Worm (Caenorhabditis elegans): ENCODE results near the gene dim-1.

Gene dim-1

ce11 chrX:8086725-8087641 lies 29.0 kb upstream of the dim-1 start (continued):
- TF ChIP-seq lim-7 (GFP tag; IDR thresholded peaks at IDR 0.05) (no peak), unc-62 (GFP tag; optimal IDR thresholded peaks at IDR 0.05 in 1 of 2) (peak in 1 of 2 experiments; percentile 54), unc-62 (tag; optimal IDR thresholded peaks at IDR 0.05) (no peak), daf-19 (GFP tag; conservative IDR thresholded peaks at IDR 0.05) (no peak), spr-1 (tag; optimal IDR thresholded peaks at IDR 0.05) (no peak), cey-2 (tag; optimal IDR thresholded peaks at IDR 0.05; ENCODE audit: borderline replicate concordance, insufficient read depth) (no peak), lin-29 (GFP tag; IDR thresholded peaks at IDR 0.05) (no peak), ceh-62 (tag; optimal IDR thresholded peaks at IDR 0.05) (no peak), zip-11 (GFP tag; IDR thresholded peaks at IDR 0.05) (no peak), zfp-3 (GFP tag; conservative IDR thresholded peaks at IDR 0.05) (peak; percentile 89; the same call in 1 of the 2 replicates), T20F7.1 (GFP tag; optimal IDR thresholded peaks at IDR 0.05) (peak; percentile 2), ceh-32 (tag; optimal IDR thresholded peaks at IDR 0.05; ENCODE audit: poor library complexity) (no peak), nhr-28 (tag; optimal IDR thresholded peaks at IDR 0.05) (peak; percentile 16), tag-97 (GFP tag; IDR thresholded peaks at IDR 0.05) (no peak), F44E2.7 (GFP tag; IDR thresholded peaks at IDR 0.05) (no peak)

ce11 chrX:8086450-8086724 lies 28.4 kb upstream of the dim-1 start, which contains the start of gene dao-3:
dao-3 (minus strand) TSS chrX:8086550.
- TF ChIP-seq daf-12 (tag; optimal IDR thresholded peaks at IDR 0.05) (no peak), daf-19 (GFP tag; conservative IDR thresholded peaks at IDR 0.05) (no peak), Y75B8A.6 (GFP tag; IDR thresholded peaks at IDR 0.05) (no peak), T20F7.1 (GFP tag; optimal IDR thresholded peaks at IDR 0.05) (no peak), snpc-4 (tag; optimal IDR thresholded peaks at IDR 0.05) (no peak), nhr-41 (GFP tag; IDR thresholded peaks at IDR 0.05) (no peak), ZK337.2 (GFP tag; IDR thresholded peaks at IDR 0.05) (no peak), zip-2 (tag; optimal IDR thresholded peaks at IDR 0.05) (no peak), aly-2 (tag; optimal IDR thresholded peaks at IDR 0.05) (no peak), ceh-20 (GFP tag; IDR thresholded peaks at IDR 0.05) (no peak), snpc-1.2 (GFP tag; IDR thresholded peaks at IDR 0.05) (no peak), pqm-1 (tag; optimal IDR thresholded peaks at IDR 0.05) (no peak), lin-13 (GFP tag; optimal IDR thresholded peaks at IDR 0.05) (no peak), lin-15B (tag; optimal IDR thresholded peaks at IDR 0.05) (no peak), nhr-28 (tag; optimal IDR thresholded peaks at IDR 0.05) (no peak), zip-11 (GFP tag; IDR thresholded peaks at IDR 0.05) (no peak), hmg-1.1 (GFP tag; IDR thresholded peaks at IDR 0.05) (no peak), ceh-32 (tag; optimal IDR thresholded peaks at IDR 0.05; ENCODE audit: poor library complexity) (no peak), mxl-2 (GFP tag; conservative IDR thresholded peaks at IDR 0.05) (no peak), lin-39 (tag; optimal IDR thresholded peaks at IDR 0.05) (no peak)

- TF ChIP-seq unc-62 (GFP tag; optimal IDR thresholded peaks at IDR 0.05 in 1 of 2) (no peak), unc-62 (tag; optimal IDR thresholded peaks at IDR 0.05) (no peak), nhr-41 (GFP tag; IDR thresholded peaks at IDR 0.05) (no peak), mdt-29 (GFP tag; IDR thresholded peaks at IDR 0.05) (no peak), nhr-28 (tag; optimal IDR thresholded peaks at IDR 0.05) (peak; percentile 16), ctbp-1 (GFP tag; IDR thresholded peaks at IDR 0.05) (no peak), madf-9 (GFP tag; conservative IDR thresholded peaks at IDR 0.05) (no peak), daf-16 (GFP tag; optimal IDR thresholded peaks at IDR 0.05) (no peak), daf-16 (tag; optimal IDR thresholded peaks at IDR 0.05) (peak; percentile 2), T26A8.4 (GFP tag; IDR thresholded peaks at IDR 0.05) (no peak), spr-3 (GFP tag; optimal IDR thresholded peaks at IDR 0.05) (no peak), ztf-7 (tag; optimal IDR thresholded peaks at IDR 0.05) (no peak), mep-1 (tag; optimal IDR thresholded peaks at IDR 0.05) (no peak), F37D6.2 (tag; optimal IDR thresholded peaks at IDR 0.05) (no peak), saeg-2 (GFP tag; IDR thresholded peaks at IDR 0.05) (no peak), vab-7 (GFP tag; IDR thresholded peaks at IDR 0.05) (no peak), aha-1 (tag) (peak; percentile 97), ceh-28 (tag; optimal IDR thresholded peaks at IDR 0.05) (no peak), dpl-1 (GFP tag; optimal IDR thresholded peaks at IDR 0.05) (no peak), T20F7.1 (GFP tag; optimal IDR thresholded peaks at IDR 0.05) (no peak), egl-43 (GFP tag; IDR thresholded peaks at IDR 0.05) (no peak), nhr-11 (tag; optimal IDR thresholded peaks at IDR 0.05) (no peak), ceh-20 (GFP tag; IDR thresholded peaks at IDR 0.05) (no peak)
These were observed 26.6 kb upstream of the dim-1 start for ce11 chrX:8084669-8085068.

Data from whole organism, L4 larva.